Fruit fly (Drosophila melanogaster) whole organism, prepupa: ENCODE measurements around the gene Atg13.

Experiments used
- Eip78C ChIP-seq: fragments of 200-800 bp; sonication (Bioruptor generic); peaks from one replicate; lab custom pipeline; 2016; ENCODE audit warnings: missing biosample characterization, missing genetic modification characterization
- dsx ChIP-seq: fragments of 200-800 bp; optimal IDR thresholded peaks from 3 replicates; lab custom pipeline; 2019; ENCODE audit warnings: missing biosample characterization, mild to moderate bottlenecking, missing genetic modification characterization, moderate library complexity; ENCODE audit not compliant: poor library complexity, severe bottlenecking

- TF ChIP-seq Eip78C (GFP tag; lab: Kevin White, UChicago) (no peak), dsx (GFP tag; lab: Kevin White, UChicago) (no peak)
Measured at dm6 chr3R:8334471-8334783, 15.2 kb upstream of the Atg13 start.
